Worm (Caenorhabditis elegans) whole organism, L3 larva: ENCODE results near the gene Y75B8A.13.

Experiments
- R02D3.7 ChIP-seq: fragments of 150-350 bp; optimal IDR thresholded peaks from 2 replicates; lab custom pipeline; 2014; ENCODE audit warnings: missing biosample characterization, missing genetic modification characterization
- ZK546.5 ChIP-seq: sonication (generic microtip); optimal IDR thresholded peaks from 2 replicates; lab custom pipeline; 2017; ENCODE audit warnings: missing biosample characterization, missing genetic modification characterization
- aly-2 ChIP-seq: fragments of 150-350 bp; optimal IDR thresholded peaks from 2 replicates; lab custom pipeline; 2014; ENCODE audit warnings: missing biosample characterization, missing genetic modification characterization
- ama-1 ChIP-seq: fragments of 150-350 bp; optimal IDR thresholded peaks from 2 replicates; lab custom pipeline; 2018
- lsy-12 ChIP-seq: sonication (generic microtip); optimal IDR thresholded peaks from 2 replicates; lab custom pipeline; 2016; ENCODE audit warnings: mild to moderate bottlenecking, missing genetic modification characterization, missing compliant biosample characterization
- nhr-11 ChIP-seq: fragments of 150-350 bp; optimal IDR thresholded peaks from 2 replicates; lab custom pipeline; 2014; ENCODE audit warnings: missing biosample characterization, missing genetic modification characterization
- nhr-237 ChIP-seq: fragments of 150-350 bp; optimal IDR thresholded peaks from 2 replicates; lab custom pipeline; 2014; ENCODE audit warnings: missing biosample characterization, missing genetic modification characterization
- nhr-28 ChIP-seq: fragments of 150-350 bp; optimal IDR thresholded peaks from 2 replicates; lab custom pipeline; 2014; ENCODE audit warnings: missing biosample characterization, missing genetic modification characterization
- nhr-76 ChIP-seq: fragments of 150-350 bp; sonication (generic microtip); optimal IDR thresholded peaks from 5 replicates; lab custom pipeline; 2014; ENCODE audit warnings: missing biosample characterization, missing genetic modification characterization
- sea-2 ChIP-seq: fragments of 150-350 bp; sonication (generic microtip); optimal IDR thresholded peaks from 4 replicates; lab custom pipeline; 2014; ENCODE audit warnings: missing biosample characterization, missing genetic modification reagents, missing genetic modification characterization
- ztf-11 ChIP-seq: fragments of 150-350 bp; optimal IDR thresholded peaks from 2 replicates; lab custom pipeline; 2014; ENCODE audit warnings: missing biosample characterization, missing genetic modification characterization

- TF ChIP-seq nhr-76 (tag; lab: Kevin White, UChicago) (no peak), aly-2 (no peak), nhr-11 (no peak), ama-1 (lab: Kevin White, UChicago) (no peak), ZK546.5 (tag; lab: Kevin White, UChicago) (no peak), ztf-11 (tag; lab: Kevin White, UChicago) (no peak), nhr-237 (tag; lab: Kevin White, UChicago) (no peak), sea-2 (GFP tag; lab: Kevin White, UChicago) (no peak), lsy-12 (no peak), R02D3.7 (no peak), nhr-28 (tag; lab: Kevin White, UChicago) (no peak)
Observed at ce11 chrIII:12159208-12159607, 56.3 kb downstream of the Y75B8A.13 start.
